Worm (Caenorhabditis elegans) whole organism, early embryonic: Measurements from ENCODE around the gene clec-37.

ENCODE experiments used
- aly-1 ChIP-seq: sonication (generic microtip); optimal IDR thresholded peaks from 2 replicates; lab custom pipeline; 2016; ENCODE audit warnings: missing genetic modification characterization, missing compliant biosample characterization
- ama-1 ChIP-seq: fragments of 150-350 bp; optimal IDR thresholded peaks from 2 replicates; lab custom pipeline; 2014
- ets-7 ChIP-seq: sonication (generic microtip); optimal IDR thresholded peaks from 2 replicates; lab custom pipeline; 2016; ENCODE audit warnings: missing genotype, missing genetic modification characterization, missing compliant biosample characterization
- hmg-4 ChIP-seq: fragments of 200-800 bp; sonication (Bioruptor generic); optimal IDR thresholded peaks from 2 replicates; lab custom pipeline; 2018; ENCODE audit warnings: mild to moderate bottlenecking, missing genetic modification characterization, missing compliant biosample characterization
- scrt-1 ChIP-seq: fragments of 200-800 bp; sonication (Bioruptor generic); IDR thresholded peaks from 2 replicates; pipeline ENCODE4 v1.3.6; 2022; ENCODE audit warnings: missing genetic modification characterization, missing compliant biosample characterization
- sea-1 ChIP-seq: fragments of 200-800 bp; sonication (Bioruptor generic); conservative IDR thresholded peaks from 2 replicates; pipeline ENCODE4 v1.3.6; 2022; ENCODE audit warnings: missing genetic modification characterization, missing compliant biosample characterization

ce11 chrV:16802572-16802971, 49.3 kb downstream of the clec-37 start, which contains the start of gene cand-1:
- TF ChIP-seq ama-1 = no peak
- TF ChIP-seq sea-1 (GFP tag; lab: Robert Waterston, UW) = no peak
- no peak for TF ChIP-seq aly-1
- TF ChIP-seq hmg-4 (GFP tag; lab: Kevin White, UChicago) = no peak
- TF ChIP-seq scrt-1 = no peak
- TF ChIP-seq ets-7 (tag; lab: Kevin White, UChicago) = no peak
